Worm (Caenorhabditis elegans) whole organism, L1 larva: ENCODE measurements around the gene nhr-70.

Source experiments
- Y116A8C.19 ChIP-seq: sonication (generic microtip); optimal IDR thresholded peaks from 2 replicates; lab custom pipeline; 2016; ENCODE audit warnings: missing compliant biosample characterization, missing genetic modification characterization, borderline replicate concordance
- aha-1 ChIP-seq: fragments of 150-350 bp; optimal IDR thresholded peaks from 2 replicates; lab custom pipeline; 2014; ENCODE audit warnings: missing biosample characterization, missing genetic modification characterization
- ceh-8 ChIP-seq: fragments of 200-800 bp; sonication (Bioruptor generic); optimal IDR thresholded peaks from 2 replicates; lab custom pipeline; 2018; ENCODE audit warnings: mild to moderate bottlenecking, missing genetic modification characterization, moderate library complexity, missing compliant biosample characterization
- efl-1 ChIP-seq, 4 experiments: fragments of 150-350 bp; optimal IDR thresholded peaks in 3 of 4; peaks in 1 of 4; 1 replicate in 1 of 4; 2 replicates in 3 of 4; lab custom pipeline; 2014; ENCODE audit warnings: missing biosample characterization in 2 of 4, missing genetic modification characterization in 2 of 4, missing genetic modification reagents in 2 of 4
- efl-3 ChIP-seq: fragments of 200-800 bp; sonication (Bioruptor generic); optimal IDR thresholded peaks from 2 replicates; lab custom pipeline; 2018; ENCODE audit warnings: mild to moderate bottlenecking, missing genetic modification characterization, missing compliant biosample characterization
- egl-27 ChIP-seq, 2 experiments: fragments of 150-350 bp in 1 of 2; sonication (generic microtip); optimal IDR thresholded peaks; 3 replicates each; lab custom pipeline; 2017 to 2018; ENCODE audit warnings: missing biosample characterization in 2 of 2, missing genetic modification characterization in 2 of 2, missing genetic modification reagents in 2 of 2
- lin-14 ChIP-seq: fragments of 200-800 bp; sonication (Bioruptor generic); optimal IDR thresholded peaks from 2 replicates; lab custom pipeline; 2018; ENCODE audit warnings: mild to moderate bottlenecking, missing genetic modification characterization, moderate library complexity, missing compliant biosample characterization
- mef-2 ChIP-seq: fragments of 150-350 bp; optimal IDR thresholded peaks from 2 replicates; lab custom pipeline; 2014; ENCODE audit warnings: missing biosample characterization, missing genetic modification characterization
- nhr-47 ChIP-seq: sonication (generic microtip); optimal IDR thresholded peaks from 2 replicates; lab custom pipeline; 2016; ENCODE audit warnings: mild to moderate bottlenecking, missing genetic modification characterization, moderate library complexity, missing compliant biosample characterization
- nhr-85 ChIP-seq: sonication (generic microtip); peaks from one replicate; lab custom pipeline; 2016; ENCODE audit warnings: missing genetic modification characterization, inconsistent platforms, missing compliant biosample characterization
- nhr-90 ChIP-seq: sonication (generic microtip); optimal IDR thresholded peaks from 2 replicates; lab custom pipeline; 2016; ENCODE audit warnings: mild to moderate bottlenecking, missing genetic modification characterization, missing compliant biosample characterization; ENCODE audit not compliant: poor library complexity
- pqm-1 ChIP-seq: sonication (generic microtip); optimal IDR thresholded peaks from 3 replicates; lab custom pipeline; 2017; ENCODE audit warnings: missing biosample characterization, missing genetic modification characterization
- rnt-1 ChIP-seq: sonication (generic microtip); optimal IDR thresholded peaks from 2 replicates; lab custom pipeline; 2016; ENCODE audit warnings: mild to moderate bottlenecking, missing genetic modification characterization, moderate library complexity, missing compliant biosample characterization
- skn-1 ChIP-seq: fragments of 150-350 bp; optimal IDR thresholded peaks from 2 replicates; lab custom pipeline; 2014; ENCODE audit warnings: missing biosample characterization, missing genetic modification characterization
- unc-130 ChIP-seq: fragments of 150-350 bp; optimal IDR thresholded peaks from 2 replicates; lab custom pipeline; 2017; ENCODE audit warnings: missing biosample characterization, missing genetic modification characterization, inconsistent platforms
- unc-86 ChIP-seq: sonication (generic microtip); optimal IDR thresholded peaks from 2 replicates; lab custom pipeline; 2016; ENCODE audit warnings: missing genetic modification characterization, missing compliant biosample characterization
- unc-98 ChIP-seq: fragments of 200-800 bp; sonication (Bioruptor generic); IDR thresholded peaks from 2 replicates; pipeline ENCODE4 v1.3.6; 2022; ENCODE audit warnings: missing genetic modification characterization, missing compliant biosample characterization
- vab-15 ChIP-seq: sonication (generic microtip); optimal IDR thresholded peaks from 2 replicates; lab custom pipeline; 2017; ENCODE audit warnings: missing genotype, mild to moderate bottlenecking, missing genetic modification characterization, missing compliant biosample characterization
- xbp-1 ChIP-seq: sonication (generic microtip); optimal IDR thresholded peaks from 2 replicates; lab custom pipeline; 2016; ENCODE audit warnings: missing genetic modification characterization, missing compliant biosample characterization
- zip-4 ChIP-seq: fragments of 200-800 bp; sonication (Bioruptor generic); optimal IDR thresholded peaks from 2 replicates; lab custom pipeline; 2018; ENCODE audit warnings: mild to moderate bottlenecking, missing genetic modification characterization, moderate library complexity, missing compliant biosample characterization
- ztf-11 ChIP-seq, 2 experiments: sonication (generic microtip); optimal IDR thresholded peaks; 2 replicates each; lab custom pipeline; 2016 to 2017; ENCODE audit warnings: missing genetic modification characterization in 2 of 2, missing biosample characterization in 1 of 2, missing compliant biosample characterization in 1 of 2

nhr-70 gene

ce11 chrV:18664026-18664425 lies 47.6 kb downstream of the nhr-70 start, which contains the start of gene Y69H2.3:
Gene Y69H2.3, minus strand, starts transcription at chrV:18664126.
- TF ChIP-seq rnt-1 (tag; lab: Kevin White, UChicago) (no peak), unc-98 (GFP tag; lab: Robert Waterston, UW) (no peak), skn-1 (tag; lab: Kevin White, UChicago) (no peak), mef-2 (tag; lab: Kevin White, UChicago) (no peak), ztf-11 (tag; optimal IDR thresholded peaks at IDR 0.05; lab: Kevin White, UChicago) (no peak), efl-1 (optimal IDR thresholded peaks at IDR 0.05; lab: Kevin White, UChicago) (no peak), efl-1 (GFP tag; optimal IDR thresholded peaks at IDR 0.05 in 1 of 2; lab: Kevin White, UChicago) (no peak), nhr-90 (tag; lab: Kevin White, UChicago) (no peak), pqm-1 (tag; lab: Kevin White, UChicago) (no peak), egl-27 (tag; optimal IDR thresholded peaks at IDR 0.05; lab: Kevin White, UChicago) (no peak), nhr-47 (no peak), zip-4 (no peak), lin-14 (GFP tag; lab: Kevin White, UChicago) (no peak), xbp-1 (tag; lab: Kevin White, UChicago) (no peak), unc-130 (tag; lab: Kevin White, UChicago) (no peak), efl-3 (GFP tag; lab: Kevin White, UChicago) (no peak), Y116A8C.19 (tag; lab: Kevin White, UChicago) (no peak), vab-15 (tag; lab: Kevin White, UChicago) (no peak), ceh-8 (no peak)

DNA sequence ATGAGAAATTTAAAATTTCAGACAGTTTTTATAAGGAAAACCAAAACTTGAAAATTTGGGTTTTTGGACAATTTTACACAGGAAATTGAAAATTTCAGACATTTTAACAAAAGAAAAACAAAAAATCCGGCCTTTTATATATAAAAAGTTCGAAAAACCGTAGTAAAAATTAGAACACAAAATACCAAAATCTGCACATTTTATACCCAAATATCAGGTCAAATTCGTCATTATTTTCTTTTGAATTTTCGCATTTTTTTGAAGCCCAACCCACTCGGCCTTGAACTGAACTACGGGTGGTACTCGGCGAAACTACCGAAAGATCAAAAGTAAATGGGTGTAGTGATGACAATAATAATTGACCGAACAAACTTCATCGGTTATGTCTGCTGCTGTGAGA lies 50.8 kb downstream of the nhr-70 start:
- TF ChIP-seq aha-1 (no peak), nhr-90 (tag; lab: Kevin White, UChicago) (no peak), nhr-85 (peak; percentile 10), unc-86 (tag; lab: Kevin White, UChicago) (no peak), efl-1 (optimal IDR thresholded peaks at IDR 0.05; lab: Kevin White, UChicago) (no peak), efl-1 (GFP tag; optimal IDR thresholded peaks at IDR 0.05 in 1 of 2; lab: Kevin White, UChicago) (peak in 1 of 2 experiments; percentile 75)
